Worm (Caenorhabditis elegans): ENCODE measurements around the gene spl-2.

ce11 chrV:9155616-9156015 lies 8.9 kb upstream of the spl-2 start:
- no peak for TF ChIP-seq unc-130 (GFP tag; optimal IDR thresholded peaks at IDR 0.05)
- no peak for TF ChIP-seq egl-27 (tag; optimal IDR thresholded peaks at IDR 0.05)
- TF ChIP-seq set-16 (GFP tag; IDR thresholded peaks at IDR 0.05) = no peak
- TF ChIP-seq nhr-11 (tag; optimal IDR thresholded peaks at IDR 0.05) = no peak
- no peak for TF ChIP-seq fos-1 (tag; optimal IDR thresholded peaks at IDR 0.05)
- no peak for TF ChIP-seq mdl-1 (tag; optimal IDR thresholded peaks at IDR 0.05)
- no peak for TF ChIP-seq skn-1 (tag; optimal IDR thresholded peaks at IDR 0.05)
- no peak for TF ChIP-seq nhr-102 (tag; optimal IDR thresholded peaks at IDR 0.05)
- no peak for TF ChIP-seq nhr-77 (tag; optimal IDR thresholded peaks at IDR 0.05)
- TF ChIP-seq lin-15B (tag; optimal IDR thresholded peaks at IDR 0.05) = no peak
- TF ChIP-seq nhr-76 (tag; optimal IDR thresholded peaks at IDR 0.05) = no peak
- no peak for TF ChIP-seq nhr-25 (tag; optimal IDR thresholded peaks at IDR 0.05; ENCODE audit: borderline replicate concordance, insufficient read depth)
